Worm (Caenorhabditis elegans) whole organism, dauer: ENCODE measurements around the gene ttr-18.
"Not testable (repeated sequence)": the region's sequence is repeated elsewhere in the genome, so short reads cannot be mapped to it uniquely, and the experiment has no call there.

ENCODE experiments used
- unc-62 ChIP-seq: sonication (generic microtip); optimal IDR thresholded peaks from 2 replicates; lab custom pipeline; 2017; ENCODE audit warnings: missing biosample characterization, missing genetic modification reagents, missing genetic modification characterization

The ttr-18 gene

DNA sequence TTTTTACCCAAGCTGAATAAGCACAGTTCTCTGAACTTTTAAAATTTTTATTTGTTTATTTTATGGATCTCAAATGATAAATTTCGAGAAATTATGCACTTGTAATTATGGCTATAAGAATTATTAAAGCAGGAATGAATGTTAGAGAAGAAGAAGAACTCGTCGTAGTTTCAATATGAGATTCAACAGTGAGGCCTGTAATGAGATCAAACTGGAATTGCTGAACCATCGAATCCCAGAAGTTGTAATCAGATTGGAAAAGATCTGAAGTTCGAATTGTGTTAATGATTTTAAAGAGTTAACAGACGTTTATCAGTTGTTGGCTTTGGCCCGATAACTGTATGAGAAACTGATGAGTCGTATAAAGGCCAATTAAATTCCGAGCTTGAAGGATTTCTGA, 30.8 kb downstream of the ttr-18 start:
- no peak for TF ChIP-seq unc-62 (GFP tag; lab: Kevin White, UChicago)

DNA sequence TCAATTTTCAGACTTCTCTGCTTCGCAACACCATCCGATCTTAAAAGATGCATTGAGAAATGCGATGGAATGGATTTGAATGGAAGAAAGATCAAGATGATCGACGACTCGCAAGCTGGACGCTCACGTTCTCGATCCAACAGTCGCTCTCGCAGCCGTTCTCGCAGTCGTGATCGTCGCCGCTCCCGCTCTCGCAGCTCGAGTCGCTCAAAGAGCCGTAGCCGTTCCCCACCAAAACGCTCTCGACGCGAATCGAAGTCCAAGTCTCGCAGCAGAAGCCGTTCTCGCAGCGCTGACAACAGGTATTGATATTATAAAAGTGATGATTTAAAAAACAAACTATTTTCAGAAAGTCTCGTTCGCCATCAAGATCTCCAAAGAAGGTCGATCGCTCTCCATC, 31.4 kb downstream of the ttr-18 start:
- no peak for TF ChIP-seq unc-62 (GFP tag; lab: Kevin White, UChicago)

DNA sequence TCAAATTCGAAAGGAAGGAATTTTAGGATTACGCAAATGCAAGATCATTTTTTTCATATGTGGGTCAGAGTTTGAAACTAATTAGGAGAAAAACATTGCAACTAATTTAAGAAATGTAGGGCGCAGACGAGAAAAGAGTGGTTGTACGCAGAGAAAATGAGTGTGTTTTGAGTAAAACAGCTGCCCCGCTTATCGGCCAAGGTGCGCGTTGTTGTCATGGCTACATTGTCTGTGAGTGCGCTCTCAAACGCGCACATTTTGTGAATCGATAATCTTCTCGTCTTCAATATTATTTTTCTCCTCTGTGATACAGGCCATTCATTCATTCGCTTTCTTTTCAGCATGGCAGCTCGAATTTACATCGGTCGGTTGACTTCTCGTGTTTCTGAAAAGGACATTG, 32.9 kb downstream of the ttr-18 start:
- TF ChIP-seq unc-62 (GFP tag; lab: Kevin White, UChicago), result no peak

DNA sequence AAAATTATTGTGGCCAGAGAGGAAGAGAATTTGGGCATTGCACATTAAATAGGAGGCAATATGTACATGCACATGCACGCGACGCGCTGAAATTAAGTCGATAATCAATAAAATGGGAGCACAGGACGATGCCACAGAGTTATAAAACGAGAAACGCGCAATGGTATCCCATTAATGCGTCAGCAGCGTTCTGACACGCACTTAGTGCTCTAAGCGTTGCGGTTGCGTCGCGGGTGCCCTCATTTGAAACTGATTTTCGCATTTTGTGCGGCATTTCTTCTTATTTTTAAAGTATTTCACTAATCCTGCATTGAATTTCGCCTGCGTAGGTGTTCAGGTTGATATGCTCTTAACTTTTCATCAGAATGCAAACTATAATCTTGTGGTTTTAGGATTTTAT, 33.5 kb downstream of the ttr-18 start, which contains the start of gene rsp-1:
Gene rsp-1, plus strand, starts transcription at position 338 of the 400 bp plus-strand sequence.
- TF ChIP-seq unc-62 (GFP tag; lab: Kevin White, UChicago), result no peak

DNA sequence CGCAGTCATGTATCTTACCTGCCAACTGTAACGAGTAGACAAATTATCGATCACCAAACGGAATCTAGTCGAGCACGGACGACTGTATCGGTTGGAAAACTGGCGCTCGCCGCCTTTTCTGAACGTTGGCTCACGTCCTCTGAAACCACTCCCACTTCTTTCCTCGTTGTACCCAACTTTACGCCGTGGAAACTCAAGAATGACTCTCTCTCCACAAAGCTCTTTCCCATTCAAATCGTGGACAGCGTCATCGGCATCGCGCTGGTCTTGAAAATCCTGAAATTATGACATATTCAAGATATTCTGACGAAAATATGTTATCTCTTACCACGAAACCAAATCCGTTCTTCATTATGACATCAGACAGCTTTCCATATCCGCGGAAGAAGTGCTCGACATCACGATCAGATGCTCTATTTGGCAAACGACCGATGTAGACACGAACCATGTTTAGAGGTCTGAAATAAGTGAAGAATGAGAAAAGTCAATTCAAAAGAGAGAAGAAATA, 34.0 kb downstream of the ttr-18 start, which contains the start of gene rsp-2:
Gene rsp-2, minus strand, starts transcription at position 458 of the 508 bp plus-strand sequence.
- no peak for TF ChIP-seq unc-62 (GFP tag; lab: Kevin White, UChicago)

DNA sequence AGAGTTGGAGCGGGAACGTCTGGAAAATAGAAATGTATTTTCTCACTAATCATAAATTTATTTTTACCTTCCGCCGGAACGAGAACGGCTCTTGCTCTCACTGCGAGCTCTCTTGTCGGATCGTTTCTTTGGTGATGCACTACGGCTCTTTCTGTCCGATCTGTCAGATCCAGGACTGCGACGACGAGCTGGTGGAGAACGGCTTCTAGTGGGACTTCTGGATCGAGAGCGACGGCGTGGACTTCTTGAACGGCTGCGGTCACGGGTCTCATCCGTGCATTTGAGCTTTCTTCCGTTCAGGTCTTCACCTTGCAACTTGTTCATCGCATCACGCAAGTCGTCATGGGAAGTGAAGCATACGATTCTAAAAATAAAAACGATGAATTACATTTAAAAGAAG, 34.8 kb downstream of the ttr-18 start:
- TF ChIP-seq unc-62 (GFP tag; lab: Kevin White, UChicago), result no peak

DNA sequence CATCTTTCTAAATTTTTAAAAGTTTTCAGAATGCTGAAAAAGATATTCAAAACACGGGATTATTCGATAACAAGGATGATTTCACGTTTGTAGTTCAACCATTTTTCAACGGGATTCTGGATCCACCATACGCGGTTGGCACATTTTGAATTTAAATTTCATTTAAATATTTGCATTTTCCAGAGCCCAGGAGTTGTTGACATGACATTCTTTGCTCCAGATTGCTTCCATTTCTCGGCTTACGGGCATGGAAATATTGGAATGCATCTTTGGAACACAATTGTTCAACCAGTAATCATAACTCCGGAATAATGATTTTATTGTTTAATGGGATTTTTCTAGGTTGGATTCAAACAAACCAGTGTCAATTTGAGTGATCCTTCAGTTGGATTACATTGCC, 35.7 kb downstream of the ttr-18 start:
- TF ChIP-seq unc-62 (GFP tag; lab: Kevin White, UChicago), result no peak

DNA sequence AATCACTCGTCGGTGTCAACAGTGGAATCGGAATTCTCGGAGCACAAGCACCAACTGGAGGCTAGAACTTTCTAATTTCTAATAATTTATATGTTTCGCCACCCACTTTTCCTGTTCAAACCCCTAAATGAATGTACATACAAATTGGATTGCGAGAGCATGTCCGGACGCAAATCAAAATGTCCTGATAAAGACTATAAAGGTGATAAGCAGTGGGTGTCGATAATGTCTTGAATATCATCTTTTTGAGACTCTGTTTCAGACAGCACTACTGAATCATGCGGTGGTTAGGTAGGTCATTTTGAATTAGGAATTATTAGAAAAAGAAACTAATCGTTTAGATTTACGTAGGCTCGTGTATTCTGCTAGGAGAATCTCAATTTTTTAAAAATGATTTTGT, 37.8 kb downstream of the ttr-18 start, which contains the start of gene W02B12.1:
Gene W02B12.1, plus strand, starts transcription at position 269 of the 400 bp plus-strand sequence.
- no peak for TF ChIP-seq unc-62 (GFP tag; lab: Kevin White, UChicago)

DNA sequence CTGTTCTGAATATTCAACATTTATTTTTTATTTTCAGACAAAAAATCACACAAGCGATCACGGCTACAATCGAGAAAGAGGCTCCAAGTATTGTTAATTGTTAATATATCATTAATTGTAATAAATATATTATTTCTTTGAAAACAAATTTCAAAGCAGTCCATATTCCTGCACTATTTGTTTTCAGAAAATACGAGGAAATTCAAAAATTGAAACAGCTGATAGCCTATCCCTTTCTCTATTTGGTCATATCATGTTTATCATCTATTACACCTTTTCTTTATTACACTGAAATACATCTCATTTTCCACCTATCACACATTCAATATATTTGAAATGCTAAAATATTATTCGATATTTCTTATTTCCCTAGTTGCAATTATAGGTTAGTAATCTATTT, 41.6 kb downstream of the ttr-18 start, which contains the start of gene W02B12.13:
Gene W02B12.13, plus strand, starts transcription at position 301 of the 400 bp plus-strand sequence.
- TF ChIP-seq unc-62 (GFP tag; lab: Kevin White, UChicago), result no peak

DNA sequence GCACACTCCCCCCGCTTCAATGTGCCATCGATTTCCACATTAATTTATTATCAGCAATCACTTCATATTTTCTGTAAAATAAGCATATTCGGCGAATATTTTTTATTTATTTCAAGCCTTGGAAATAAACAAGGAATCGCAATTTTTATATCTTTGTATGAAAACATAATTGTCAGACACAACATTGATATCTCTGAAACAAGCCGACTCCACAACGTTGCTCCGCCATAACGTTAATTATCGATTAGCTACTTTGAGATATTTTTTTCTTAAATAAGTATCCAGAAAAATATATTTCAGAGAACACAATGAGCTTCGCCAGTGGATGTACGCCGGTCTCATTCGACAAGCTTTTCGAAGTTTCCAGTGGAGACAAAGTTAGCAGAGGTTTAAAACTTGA, 42.7 kb downstream of the ttr-18 start, which contains the start of gene adbp-1:
Gene adbp-1, plus strand, starts transcription at position 301 of the 400 bp plus-strand sequence.
- no peak for TF ChIP-seq unc-62 (GFP tag; lab: Kevin White, UChicago)

DNA sequence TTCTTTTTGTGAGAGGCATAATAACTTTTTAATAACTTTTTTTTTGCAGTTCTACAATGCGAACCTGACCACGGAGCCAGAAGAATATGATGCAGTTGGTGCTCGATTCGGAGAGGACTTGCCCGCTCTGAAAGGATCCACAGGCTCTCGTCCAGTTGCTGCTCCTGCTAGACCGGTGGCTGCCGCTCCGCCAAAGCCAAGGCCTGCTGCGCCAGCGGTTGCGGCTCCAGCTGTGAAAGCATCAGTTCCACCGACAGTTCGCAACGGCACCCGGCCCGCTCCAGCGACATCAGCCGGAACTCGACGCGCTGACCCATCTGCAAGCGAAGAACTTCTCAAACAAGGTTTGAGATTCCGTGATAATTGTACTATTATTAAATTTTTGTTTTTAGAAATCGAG, 43.4 kb downstream of the ttr-18 start:
- no peak for TF ChIP-seq unc-62 (GFP tag; lab: Kevin White, UChicago)

DNA sequence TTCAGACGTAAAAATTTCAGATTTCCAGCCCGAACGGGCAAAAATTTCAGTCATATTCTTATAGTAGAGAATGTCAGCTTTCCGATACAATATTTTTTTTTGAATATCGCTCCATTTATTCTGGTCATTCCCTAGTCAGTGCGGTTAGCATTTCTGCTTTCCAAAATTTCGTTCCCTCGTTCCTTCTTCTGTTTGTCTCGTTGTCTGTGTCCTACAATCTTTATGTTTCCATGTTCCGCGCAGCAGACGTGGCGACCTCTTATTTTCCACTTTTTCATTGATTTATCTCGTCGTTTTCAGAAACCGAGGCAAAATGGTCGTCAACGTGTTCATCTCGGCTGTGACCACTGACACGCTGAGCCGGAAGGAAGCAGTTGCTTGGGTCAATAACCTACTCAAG, 44.1 kb downstream of the ttr-18 start, which contains the start of gene ebp-2:
Gene ebp-2, plus strand, starts transcription at position 301 of the 400 bp plus-strand sequence.
- not testable (repeated sequence) for TF ChIP-seq unc-62 (GFP tag; lab: Kevin White, UChicago)

DNA sequence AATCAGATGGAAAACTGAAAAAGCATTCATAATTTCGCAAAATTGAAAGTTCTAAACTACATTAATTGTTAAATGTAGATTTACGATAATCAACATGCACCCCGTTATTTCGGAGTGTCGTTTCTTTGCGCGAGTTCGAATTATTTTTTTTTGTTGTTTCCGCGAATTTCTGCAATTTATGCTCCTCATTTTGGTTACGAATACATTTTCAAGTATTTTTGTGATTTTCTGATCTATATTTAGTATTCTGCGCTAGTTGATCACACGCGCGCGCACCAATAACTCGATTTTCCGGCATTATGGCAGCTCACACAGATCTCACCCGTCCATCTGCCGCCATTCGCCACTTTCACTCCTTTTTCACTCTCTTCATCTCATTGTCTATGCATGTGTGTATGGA, 46.3 kb downstream of the ttr-18 start, which contains the start of gene VW02B12L.2:
Gene VW02B12L.2, minus strand, starts transcription at position 65 of the 400 bp plus-strand sequence.
- no peak for TF ChIP-seq unc-62 (GFP tag; lab: Kevin White, UChicago)

DNA sequence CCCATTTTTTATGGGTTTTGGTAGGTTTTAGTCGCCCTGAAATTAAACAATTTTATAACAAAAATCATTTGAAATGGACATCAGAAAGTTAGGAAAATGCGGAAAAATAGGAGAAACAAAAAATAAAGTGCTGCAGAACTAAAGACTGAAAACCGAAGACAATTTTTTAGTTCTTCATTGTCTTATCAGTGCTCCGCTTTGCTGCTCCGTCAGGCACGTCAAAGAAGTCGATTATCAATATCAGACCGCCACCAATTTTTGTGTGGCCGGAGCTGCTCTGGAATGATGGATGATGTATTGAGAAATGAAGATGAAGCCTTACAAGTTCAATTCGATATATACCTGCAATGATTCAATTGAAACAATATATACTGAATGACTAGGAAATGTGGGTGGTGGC, 48.1 kb downstream of the ttr-18 start, which contains the start of gene vha-6:
Gene vha-6, minus strand, starts transcription at position 36 of the 400 bp plus-strand sequence.
- no peak for TF ChIP-seq unc-62 (GFP tag; lab: Kevin White, UChicago)
